Fruit fly (Drosophila melanogaster) whole organism, adult: ENCODE results near the gene Moca-cyp.

ENCODE experiments used
- CG11617 ChIP-seq: fragments of 200-800 bp; sonication (Bioruptor generic); optimal IDR thresholded peaks from 2 replicates; lab custom pipeline; 2017; ENCODE audit warnings: mild to moderate bottlenecking, missing biosample characterization, missing genetic modification reagents, missing genetic modification characterization
- CG12768 ChIP-seq: fragments of 200-800 bp; sonication (Bioruptor generic); optimal IDR thresholded peaks from 2 replicates; lab custom pipeline; 2017; ENCODE audit warnings: missing biosample characterization, missing genetic modification characterization, mild to moderate bottlenecking, moderate library complexity, missing genetic modification reagents
- CG7045 ChIP-seq: fragments of 200-800 bp; sonication (Bioruptor generic); optimal IDR thresholded peaks from 2 replicates; lab custom pipeline; 2017; ENCODE audit warnings: missing biosample characterization, mild to moderate bottlenecking, missing genetic modification characterization
- Crg-1 ChIP-seq: fragments of 200-800 bp; sonication (Bioruptor generic); optimal IDR thresholded peaks from 2 replicates; lab custom pipeline; 2016; ENCODE audit warnings: missing biosample characterization, missing genetic modification characterization
- bab1 ChIP-seq: fragments of 200-800 bp; sonication (Bioruptor generic); optimal IDR thresholded peaks from 3 replicates; lab custom pipeline; 2019; ENCODE audit warnings: missing biosample characterization, mild to moderate bottlenecking, missing genetic modification characterization, moderate library complexity
- cnc ChIP-seq, 2 experiments: fragments of >200 bp; optimal IDR thresholded peaks; 2 replicates each; lab custom pipeline; 2017
- pad ChIP-seq: fragments of 200-800 bp; sonication (Bioruptor generic); optimal IDR thresholded peaks from 3 replicates; lab custom pipeline; 2017; ENCODE audit warnings: missing biosample characterization, missing genetic modification characterization, mild to moderate bottlenecking, moderate library complexity, missing genetic modification reagents
- toe ChIP-seq: fragments of 200-800 bp; sonication (Bioruptor generic); optimal IDR thresholded peaks from 2 replicates; lab custom pipeline; 2016; ENCODE audit warnings: missing biosample characterization, missing genetic modification characterization

dm6 chr3R:28291038-28291437 lies 49.1 kb upstream of the Moca-cyp start, which contains the start of gene Mst98Ca:
- TF ChIP-seq CG7045 (GFP tag; lab: Kevin White, UChicago) (no peak), toe (GFP tag; lab: Kevin White, UChicago) (no peak), CG11617 (GFP tag; lab: Kevin White, UChicago) (no peak), cnc (optimal IDR thresholded peaks at IDR 0.05; lab: Kevin White, UChicago) (no peak), pad (GFP tag; lab: Kevin White, UChicago) (no peak), Crg-1 (GFP tag; lab: Kevin White, UChicago) (no peak), CG12768 (GFP tag; lab: Kevin White, UChicago) (no peak), bab1 (GFP tag; lab: Kevin White, UChicago) (no peak)
